Worm (Caenorhabditis elegans) whole organism, L2 larva: ENCODE results near the gene ceh-10.

Experiments used
- C34F6.9 ChIP-seq: fragments of 150-350 bp; optimal IDR thresholded peaks from 2 replicates; lab custom pipeline; 2014; ENCODE audit warnings: missing biosample characterization, missing genetic modification characterization
- F13H6.1 ChIP-seq: sonication (generic microtip); optimal IDR thresholded peaks from 2 replicates; lab custom pipeline; 2016; ENCODE audit warnings: missing genetic modification characterization, missing compliant biosample characterization
- R02D3.7 ChIP-seq: fragments of 150-350 bp; optimal IDR thresholded peaks from 2 replicates; lab custom pipeline; 2014; ENCODE audit warnings: missing biosample characterization, missing genetic modification characterization
- Y55F3AM.14 ChIP-seq: fragments of 200-800 bp; sonication (Bioruptor generic); optimal IDR thresholded peaks from 2 replicates; lab custom pipeline; 2018; ENCODE audit warnings: mild to moderate bottlenecking, missing genetic modification characterization, missing compliant biosample characterization
- ZK546.5 ChIP-seq: sonication (generic microtip); optimal IDR thresholded peaks from 2 replicates; lab custom pipeline; 2017; ENCODE audit warnings: missing biosample characterization, missing genetic modification characterization
- alr-1 ChIP-seq: fragments of 150-350 bp; optimal IDR thresholded peaks from 2 replicates; lab custom pipeline; 2014; ENCODE audit warnings: missing biosample characterization, missing genetic modification characterization
- ama-1 ChIP-seq: fragments of 150-350 bp; optimal IDR thresholded peaks from 2 replicates; lab custom pipeline; 2018; ENCODE audit warnings: inconsistent platforms
- blmp-1 ChIP-seq: sonication (generic microtip); optimal IDR thresholded peaks from 2 replicates; lab custom pipeline; 2017; ENCODE audit warnings: missing genetic modification characterization, mild to moderate bottlenecking, missing compliant biosample characterization, antibody characterized with exemption, moderate library complexity; ENCODE audit not compliant: insufficient read depth
- ceh-16 ChIP-seq: fragments of 150-350 bp; optimal IDR thresholded peaks from 2 replicates; lab custom pipeline; 2014; ENCODE audit warnings: missing biosample characterization, missing genetic modification characterization
- ceh-82 ChIP-seq: fragments of 150-350 bp; optimal IDR thresholded peaks from 2 replicates; lab custom pipeline; 2014; ENCODE audit warnings: missing biosample characterization, missing genetic modification characterization
- crh-2 ChIP-seq: sonication (generic microtip); optimal IDR thresholded peaks from 2 replicates; lab custom pipeline; 2017; ENCODE audit warnings: missing biosample characterization, missing genetic modification characterization
- dmd-4 ChIP-seq: sonication (generic microtip); optimal IDR thresholded peaks from 2 replicates; lab custom pipeline; 2017; ENCODE audit warnings: missing biosample characterization, missing genetic modification characterization
- egl-27 ChIP-seq: sonication (generic microtip); optimal IDR thresholded peaks from 3 replicates; lab custom pipeline; 2017; ENCODE audit warnings: missing biosample characterization, missing genetic modification reagents, missing genetic modification characterization
- elt-1 ChIP-seq: fragments of 150-350 bp; optimal IDR thresholded peaks from 2 replicates; lab custom pipeline; 2014; ENCODE audit warnings: missing biosample characterization, missing genetic modification characterization
- elt-3 ChIP-seq: sonication (generic microtip); optimal IDR thresholded peaks from 2 replicates; lab custom pipeline; 2017; ENCODE audit warnings: missing biosample characterization, missing genetic modification characterization
- fos-1 ChIP-seq: fragments of 150-350 bp; optimal IDR thresholded peaks from 2 replicates; lab custom pipeline; 2014; ENCODE audit warnings: missing biosample characterization, missing genetic modification characterization
- gmeb-1 ChIP-seq: fragments of 150-350 bp; optimal IDR thresholded peaks from 2 replicates; lab custom pipeline; 2014; ENCODE audit warnings: missing biosample characterization, missing genetic modification characterization
- lin-11 ChIP-seq: fragments of 150-350 bp; sonication (generic microtip); optimal IDR thresholded peaks from 2 replicates; lab custom pipeline; 2014; ENCODE audit warnings: missing biosample characterization, missing genetic modification characterization, inconsistent platforms, mixed read lengths
- lin-13 ChIP-seq: fragments of 150-350 bp; optimal IDR thresholded peaks from 2 replicates; lab custom pipeline; 2014; ENCODE audit warnings: missing biosample characterization, missing genetic modification reagents, missing genetic modification characterization
- lin-39 ChIP-seq: fragments of 150-350 bp; optimal IDR thresholded peaks from 2 replicates; lab custom pipeline; 2014; ENCODE audit warnings: missing biosample characterization, missing genetic modification reagents, missing genetic modification characterization
- lsy-2 ChIP-seq, 2 experiments: fragments of 150-350 bp in 1 of 2; sonication (generic microtip) in 1 of 2; optimal IDR thresholded peaks; 2 replicates each; lab custom pipeline; 2014 to 2017; ENCODE audit warnings: missing biosample characterization in 2 of 2, missing genetic modification characterization in 2 of 2
- mab-5 ChIP-seq: fragments of 150-350 bp; optimal IDR thresholded peaks from 2 replicates; lab custom pipeline; 2014; ENCODE audit warnings: missing biosample characterization, missing genetic modification characterization
- mbf-1 ChIP-seq: sonication (generic microtip); optimal IDR thresholded peaks from 2 replicates; lab custom pipeline; 2017; ENCODE audit warnings: missing biosample characterization, missing genetic modification characterization
- mdl-1 ChIP-seq, 2 experiments: fragments of 150-350 bp in 1 of 2; sonication (generic microtip) in 1 of 2; optimal IDR thresholded peaks; 2 replicates each; lab custom pipeline; 2017; ENCODE audit warnings: missing biosample characterization in 2 of 2, missing genetic modification characterization in 2 of 2
- nhr-10 ChIP-seq: sonication (generic microtip); optimal IDR thresholded peaks from 2 replicates; lab custom pipeline; 2017; ENCODE audit warnings: missing biosample characterization, missing genetic modification characterization
- nhr-11 ChIP-seq: fragments of 150-350 bp; optimal IDR thresholded peaks from 2 replicates; lab custom pipeline; 2014; ENCODE audit warnings: missing biosample characterization, missing genetic modification characterization
- nhr-12 ChIP-seq: fragments of 150-350 bp; optimal IDR thresholded peaks from 2 replicates; lab custom pipeline; 2014; ENCODE audit warnings: missing biosample characterization, missing genetic modification characterization
- nhr-129 ChIP-seq: fragments of 150-350 bp; optimal IDR thresholded peaks from 2 replicates; lab custom pipeline; 2014; ENCODE audit warnings: missing biosample characterization, missing genetic modification characterization
- nhr-21 ChIP-seq: fragments of 150-350 bp; optimal IDR thresholded peaks from 2 replicates; lab custom pipeline; 2014; ENCODE audit warnings: missing biosample characterization, missing genetic modification characterization
- nhr-237 ChIP-seq: fragments of 150-350 bp; optimal IDR thresholded peaks from 2 replicates; lab custom pipeline; 2014; ENCODE audit warnings: missing biosample characterization, missing genetic modification characterization
- nhr-25 ChIP-seq: fragments of 150-350 bp; sonication (generic microtip); optimal IDR thresholded peaks from 3 replicates; lab custom pipeline; 2014; ENCODE audit warnings: missing biosample characterization, missing genetic modification characterization
- nhr-6 ChIP-seq: fragments of 150-350 bp; optimal IDR thresholded peaks from 2 replicates; lab custom pipeline; 2014; ENCODE audit warnings: missing biosample characterization, missing genetic modification characterization
- nhr-77 ChIP-seq: fragments of 150-350 bp; optimal IDR thresholded peaks from 2 replicates; lab custom pipeline; 2014; ENCODE audit warnings: missing biosample characterization, missing genetic modification characterization
- peb-1 ChIP-seq: fragments of 150-350 bp; optimal IDR thresholded peaks from 2 replicates; lab custom pipeline; 2014; ENCODE audit warnings: missing biosample characterization, missing genetic modification characterization
- sem-4 ChIP-seq: fragments of 150-350 bp; optimal IDR thresholded peaks from 2 replicates; lab custom pipeline; 2014; ENCODE audit warnings: missing biosample characterization, missing genetic modification reagents, missing genetic modification characterization
- skn-1 ChIP-seq: sonication (generic microtip); optimal IDR thresholded peaks from 2 replicates; lab custom pipeline; 2017; ENCODE audit warnings: missing biosample characterization, missing genetic modification characterization
- sma-3 ChIP-seq: sonication (generic microtip); optimal IDR thresholded peaks from 2 replicates; lab custom pipeline; 2016; ENCODE audit warnings: missing genetic modification reagents, missing genetic modification characterization, missing compliant biosample characterization
- sma-9 ChIP-seq, 2 experiments: fragments of 150-350 bp in 1 of 2; sonication (generic microtip) in 1 of 2; optimal IDR thresholded peaks; 2 replicates each; lab custom pipeline; 2014 to 2016; ENCODE audit warnings: missing genetic modification characterization in 2 of 2, mild to moderate bottlenecking in 1 of 2, missing biosample characterization in 1 of 2, missing compliant biosample characterization in 1 of 2, missing genetic modification reagents in 1 of 2, moderate library complexity in 1 of 2
- unc-39 ChIP-seq: fragments of 150-350 bp; optimal IDR thresholded peaks from 2 replicates; lab custom pipeline; 2014; ENCODE audit warnings: missing biosample characterization, missing genetic modification characterization
- unc-55 ChIP-seq: fragments of 150-350 bp; sonication (generic microtip); optimal IDR thresholded peaks from 3 replicates; lab custom pipeline; 2014; ENCODE audit warnings: missing biosample characterization, missing genetic modification reagents, missing genetic modification characterization
- unc-62 ChIP-seq: fragments of 150-350 bp; optimal IDR thresholded peaks from 2 replicates; lab custom pipeline; 2014; ENCODE audit warnings: missing biosample characterization, missing genetic modification reagents, missing genetic modification characterization
- zag-1 ChIP-seq: fragments of 150-350 bp; optimal IDR thresholded peaks from 2 replicates; lab custom pipeline; 2014; ENCODE audit warnings: missing biosample characterization, missing genetic modification characterization
- ztf-1 ChIP-seq: fragments of 200-800 bp; sonication (Bioruptor generic); conservative IDR thresholded peaks from 2 replicates; pipeline ENCODE4 v1.3.6; 2022; ENCODE audit warnings: missing genetic modification characterization, missing compliant biosample characterization
- ztf-11 ChIP-seq: sonication (generic microtip); optimal IDR thresholded peaks from 2 replicates; lab custom pipeline; 2017; ENCODE audit warnings: missing biosample characterization, missing genetic modification characterization
- ztf-4 ChIP-seq: fragments of 150-350 bp; optimal IDR thresholded peaks from 2 replicates; lab custom pipeline; 2014; ENCODE audit warnings: missing biosample characterization, missing genetic modification characterization

ceh-10 gene

DNA sequence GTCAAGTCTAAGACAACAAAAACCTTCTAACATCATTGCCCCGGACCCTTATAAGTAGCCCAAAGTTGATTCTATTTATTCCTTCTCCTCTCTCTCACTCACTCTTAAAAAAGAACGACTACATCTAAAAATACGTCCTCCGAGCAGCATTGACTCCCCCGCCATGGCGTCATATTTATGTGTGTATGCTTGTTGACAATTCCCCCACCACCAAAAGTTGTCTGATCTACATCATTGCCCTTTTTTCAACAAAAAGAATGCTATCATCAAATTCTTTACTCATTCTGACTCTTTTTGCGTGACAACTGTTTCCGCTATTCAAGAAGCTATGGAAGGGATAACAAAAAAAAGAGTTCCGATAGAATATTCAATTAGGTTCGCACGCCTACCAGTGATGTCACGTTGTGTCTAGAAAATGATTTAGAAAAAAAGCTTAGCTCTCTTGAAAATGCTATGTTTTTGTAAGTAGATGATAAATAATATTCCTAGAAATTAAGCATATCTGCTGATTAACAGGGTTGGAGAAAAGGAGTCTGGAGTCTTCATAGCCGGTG lies 41.3 kb upstream of the ceh-10 start:
- TF ChIP-seq elt-3 (no peak), unc-55 (peak; percentile 29), peb-1 (tag; lab: Kevin White, UChicago) (no peak), gmeb-1 (tag; lab: Kevin White, UChicago) (no peak), mbf-1 (no peak), Y55F3AM.14 (GFP tag; lab: Kevin White, UChicago) (no peak), ztf-4 (tag; lab: Kevin White, UChicago) (no peak), fos-1 (tag; lab: Kevin White, UChicago) (no peak), lin-39 (tag; lab: Kevin White, UChicago) (no peak), sma-3 (GFP tag; lab: Kevin White, UChicago) (no peak), ztf-1 (GFP tag; lab: Robert Waterston, UW) (no peak), C34F6.9 (tag; lab: Kevin White, UChicago) (peak; percentile 19), nhr-25 (tag; lab: Kevin White, UChicago) (no peak), mdl-1 (tag; optimal IDR thresholded peaks at IDR 0.05; lab: Kevin White, UChicago) (peak in 1 of 2 experiments; percentile 30), sem-4 (tag; lab: Kevin White, UChicago) (no peak), unc-62 (GFP tag; lab: Kevin White, UChicago) (no peak), nhr-10 (tag; lab: Kevin White, UChicago) (no peak), crh-2 (tag; lab: Kevin White, UChicago) (no peak), zag-1 (tag; lab: Kevin White, UChicago) (peak; percentile 5), nhr-237 (tag; lab: Kevin White, UChicago) (no peak), ztf-11 (tag; lab: Kevin White, UChicago) (no peak), nhr-11 (tag; lab: Kevin White, UChicago) (no peak), R02D3.7 (tag; lab: Kevin White, UChicago) (no peak), ceh-16 (no peak), ama-1 (lab: Kevin White, UChicago) (no peak), nhr-12 (tag; lab: Kevin White, UChicago) (no peak), sma-9 (GFP tag; optimal IDR thresholded peaks at IDR 0.05; lab: Kevin White, UChicago) (peak; percentile 43), sma-9 (tag; optimal IDR thresholded peaks at IDR 0.05; lab: Kevin White, UChicago) (no peak), ceh-82 (tag; lab: Kevin White, UChicago) (no peak), egl-27 (tag; lab: Kevin White, UChicago) (no peak), skn-1 (tag; lab: Kevin White, UChicago) (no peak), ZK546.5 (tag; lab: Kevin White, UChicago) (no peak), lsy-2 (tag; optimal IDR thresholded peaks at IDR 0.05; lab: Kevin White, UChicago) (peak in 1 of 2 experiments; percentile 33), blmp-1 (tag; lab: Kevin White, UChicago) (no peak), lin-11 (tag; lab: Kevin White, UChicago) (no peak), dmd-4 (no peak), unc-39 (no peak), mab-5 (tag; lab: Kevin White, UChicago) (no peak)

DNA sequence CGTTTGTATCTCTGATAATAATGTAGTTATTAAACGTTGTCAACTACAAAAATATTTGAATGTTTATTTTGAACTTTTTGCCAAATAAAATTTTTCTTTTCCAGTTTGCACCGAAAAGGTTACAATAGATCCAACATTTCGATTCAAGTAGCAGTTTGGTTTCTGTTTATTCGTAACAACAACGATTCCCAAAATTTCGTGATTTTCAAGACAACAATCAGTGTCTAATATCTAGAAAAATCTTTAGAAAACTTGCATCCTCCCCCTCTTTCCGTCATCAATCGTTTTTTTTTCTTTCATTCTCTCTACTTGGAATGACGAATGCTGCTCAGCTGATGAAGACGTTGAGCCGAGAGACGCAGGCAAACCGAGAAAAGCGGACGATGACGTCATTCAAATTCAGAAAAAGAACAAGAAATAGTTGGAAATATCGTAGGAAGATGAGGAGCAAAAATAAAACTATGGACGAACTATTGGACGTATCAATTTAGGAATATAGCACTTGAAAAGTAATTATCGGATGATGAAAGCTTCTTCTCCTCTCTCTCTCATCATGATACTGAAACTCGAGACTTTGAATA lies 40.2 kb upstream of the ceh-10 start:
- TF ChIP-seq lin-13 (GFP tag; lab: Kevin White, UChicago) (peak; percentile 62), fos-1 (tag; lab: Kevin White, UChicago) (peak; percentile 30), sem-4 (tag; lab: Kevin White, UChicago) (peak; percentile 53), unc-55 (peak; percentile 95), ztf-11 (tag; lab: Kevin White, UChicago) (no peak), ztf-1 (GFP tag; lab: Robert Waterston, UW) (no peak), ztf-4 (tag; lab: Kevin White, UChicago) (peak; percentile 82), skn-1 (tag; lab: Kevin White, UChicago) (no peak), mdl-1 (tag; optimal IDR thresholded peaks at IDR 0.05; lab: Kevin White, UChicago) (peak in 1 of 2 experiments; percentile 40), nhr-21 (tag; lab: Kevin White, UChicago) (peak; percentile 11), C34F6.9 (tag; lab: Kevin White, UChicago) (peak; percentile 88), lsy-2 (tag; optimal IDR thresholded peaks at IDR 0.05; lab: Kevin White, UChicago) (peak in 1 of 2 experiments; percentile 81), dmd-4 (no peak), egl-27 (tag; lab: Kevin White, UChicago) (peak; percentile 27), F13H6.1 (tag; lab: Kevin White, UChicago) (peak; percentile 35), alr-1 (tag; lab: Kevin White, UChicago) (no peak), sma-9 (GFP tag; optimal IDR thresholded peaks at IDR 0.05; lab: Kevin White, UChicago) (peak; percentile 81), sma-9 (tag; optimal IDR thresholded peaks at IDR 0.05; lab: Kevin White, UChicago) (no peak), nhr-77 (tag; lab: Kevin White, UChicago) (no peak), nhr-6 (tag; lab: Kevin White, UChicago) (peak; percentile 43), elt-3 (no peak), crh-2 (tag; lab: Kevin White, UChicago) (peak; percentile 78), mab-5 (tag; lab: Kevin White, UChicago) (no peak), nhr-237 (tag; lab: Kevin White, UChicago) (no peak), nhr-11 (tag; lab: Kevin White, UChicago) (no peak), Y55F3AM.14 (GFP tag; lab: Kevin White, UChicago) (peak; percentile 44), ama-1 (lab: Kevin White, UChicago) (peak; percentile 44), zag-1 (tag; lab: Kevin White, UChicago) (peak; percentile 75), nhr-25 (tag; lab: Kevin White, UChicago) (no peak), unc-39 (no peak), unc-62 (GFP tag; lab: Kevin White, UChicago) (no peak), lin-11 (tag; lab: Kevin White, UChicago) (peak; percentile 41), elt-1 (no peak), peb-1 (tag; lab: Kevin White, UChicago) (no peak), nhr-129 (tag; lab: Kevin White, UChicago) (peak; percentile 55), sma-3 (GFP tag; lab: Kevin White, UChicago) (no peak)
- TF ChIP-seq, all 48 proteins: peak for 19
